Fruit fly (Drosophila melanogaster) whole organism, prepupa: ENCODE results near the gene CG8483.
A peak's percentile ranks its signal among the peaks of the same experiment; 100 is the strongest.

Source experiments
- Blimp-1 ChIP-seq: fragments of 200-800 bp; sonication (Bioruptor generic); optimal IDR thresholded peaks from 3 replicates; lab custom pipeline; 2017; ENCODE audit warnings: missing biosample characterization, missing genetic modification characterization, mild to moderate bottlenecking, moderate library complexity, missing genetic modification reagents
- CG10631 ChIP-seq: fragments of 200-800 bp; sonication (Bioruptor generic); optimal IDR thresholded peaks from 2 replicates; lab custom pipeline; 2016; ENCODE audit warnings: missing biosample characterization, missing genetic modification characterization
- CG10669 ChIP-seq: fragments of 200-800 bp; sonication (Bioruptor generic); optimal IDR thresholded peaks from 3 replicates; lab custom pipeline; 2018; ENCODE audit warnings: missing biosample characterization, mild to moderate bottlenecking, missing genetic modification characterization, moderate library complexity
- CG11762 ChIP-seq: fragments of 200-800 bp; sonication (Bioruptor generic); optimal IDR thresholded peaks from 3 replicates; lab custom pipeline; 2016; ENCODE audit warnings: missing biosample characterization, missing genetic modification characterization; ENCODE audit not compliant: insufficient read depth
- CG11902 ChIP-seq: fragments of 200-800 bp; sonication (Bioruptor generic); optimal IDR thresholded peaks from 3 replicates; lab custom pipeline; 2016; ENCODE audit warnings: missing biosample characterization, missing genetic modification characterization
- CG3032 ChIP-seq: fragments of 200-800 bp; optimal IDR thresholded peaks from 2 replicates; lab custom pipeline; 2019; ENCODE audit warnings: missing biosample characterization, mild to moderate bottlenecking, missing genetic modification characterization, moderate library complexity
- CG32006 ChIP-seq: fragments of 200-800 bp; sonication (Bioruptor generic); optimal IDR thresholded peaks from 3 replicates; lab custom pipeline; 2017; ENCODE audit warnings: missing biosample characterization, mild to moderate bottlenecking, missing genetic modification characterization
- CG34406 ChIP-seq: fragments of 200-800 bp; sonication (Bioruptor generic); optimal IDR thresholded peaks from 3 replicates; lab custom pipeline; 2016; ENCODE audit warnings: missing biosample characterization, missing genetic modification characterization
- CG3919 ChIP-seq: fragments of 200-800 bp; sonication (Bioruptor generic); optimal IDR thresholded peaks from 3 replicates; lab custom pipeline; 2016; ENCODE audit warnings: missing biosample characterization, missing genetic modification characterization
- CG4318 ChIP-seq: fragments of 200-800 bp; sonication (Bioruptor generic); optimal IDR thresholded peaks from 3 replicates; lab custom pipeline; 2017; ENCODE audit warnings: missing biosample characterization, mild to moderate bottlenecking, missing genetic modification characterization
- CG6163 ChIP-seq: fragments of 200-800 bp; sonication (Bioruptor generic); IDR thresholded peaks from 3 replicates; pipeline ENCODE4 v1.3.6; 2022; ENCODE audit warnings: missing biosample characterization, missing genetic modification characterization
- CG6276 ChIP-seq: fragments of 200-800 bp; sonication (Bioruptor generic); optimal IDR thresholded peaks from 2 replicates; lab custom pipeline; 2017; ENCODE audit warnings: missing biosample characterization, mild to moderate bottlenecking, missing genetic modification characterization
- CG6792 ChIP-seq: fragments of 200-800 bp; sonication (Bioruptor generic); optimal IDR thresholded peaks from 3 replicates; lab custom pipeline; 2016; ENCODE audit warnings: missing biosample characterization, missing genetic modification characterization
- CG6808 ChIP-seq: fragments of 200-800 bp; sonication (Bioruptor generic); optimal IDR thresholded peaks from 3 replicates; lab custom pipeline; 2017; ENCODE audit warnings: missing biosample characterization, missing genetic modification characterization, mild to moderate bottlenecking, moderate library complexity, missing genetic modification reagents
- CG6854 ChIP-seq: fragments of 200-800 bp; sonication (Bioruptor generic); optimal IDR thresholded peaks from 2 replicates; lab custom pipeline; 2017; ENCODE audit warnings: missing biosample characterization, mild to moderate bottlenecking, missing genetic modification characterization
- CG7368 ChIP-seq: fragments of 200-800 bp; sonication (Bioruptor generic); optimal IDR thresholded peaks from 3 replicates; lab custom pipeline; 2016; ENCODE audit warnings: missing biosample characterization, missing genetic modification characterization
- CG8119 ChIP-seq: fragments of 200-800 bp; sonication (Bioruptor generic); IDR thresholded peaks from 3 replicates; pipeline ENCODE4 v1.3.6; 2022; ENCODE audit warnings: missing biosample characterization, missing genetic modification characterization
- CG8319 ChIP-seq: fragments of 200-800 bp; sonication (Bioruptor generic); optimal IDR thresholded peaks from 3 replicates; lab custom pipeline; 2016; ENCODE audit warnings: missing biosample characterization, missing genetic modification characterization
- CG8632 ChIP-seq: fragments of 200-800 bp; sonication (Bioruptor generic); optimal IDR thresholded peaks from 3 replicates; lab custom pipeline; 2016; ENCODE audit warnings: missing biosample characterization, missing genetic modification characterization
- CG9139 ChIP-seq: fragments of 200-800 bp; sonication (Bioruptor generic); optimal IDR thresholded peaks from 3 replicates; lab custom pipeline; 2017; ENCODE audit warnings: missing biosample characterization, mild to moderate bottlenecking, missing genetic modification characterization
- Eip75B ChIP-seq: fragments of 200-800 bp; sonication (Bioruptor generic); optimal IDR thresholded peaks from 3 replicates; lab custom pipeline; 2016; ENCODE audit warnings: missing biosample characterization, missing genetic modification characterization
- Eip78C ChIP-seq: fragments of 200-800 bp; sonication (Bioruptor generic); peaks from one replicate; lab custom pipeline; 2016; ENCODE audit warnings: missing biosample characterization, missing genetic modification characterization
- Eip93F ChIP-seq: fragments of 200-800 bp; sonication (Bioruptor generic); optimal IDR thresholded peaks from 2 replicates; lab custom pipeline; 2016; ENCODE audit warnings: missing biosample characterization, mild to moderate bottlenecking, missing genetic modification characterization
- Ets96B ChIP-seq: fragments of 200-800 bp; optimal IDR thresholded peaks from 2 replicates; lab custom pipeline; 2019; ENCODE audit warnings: missing biosample characterization, mild to moderate bottlenecking, missing genetic modification characterization, moderate library complexity
- Gug ChIP-seq: fragments of 200-800 bp; sonication (Bioruptor generic); IDR thresholded peaks from 2 replicates; pipeline ENCODE4 v1.3.6; 2022; ENCODE audit warnings: missing biosample characterization, missing genetic modification characterization
- Hr38 ChIP-seq: sonication (Bioruptor generic); optimal IDR thresholded peaks from 2 replicates; lab custom pipeline; 2016; ENCODE audit warnings: missing biosample characterization, missing genetic modification characterization
- Hr39 ChIP-seq: fragments of 200-800 bp; sonication (Bioruptor generic); optimal IDR thresholded peaks from 2 replicates; lab custom pipeline; 2016; ENCODE audit warnings: missing biosample characterization, missing genetic modification characterization
- Hr4 ChIP-seq: fragments of 200-800 bp; sonication (Bioruptor generic); optimal IDR thresholded peaks from 3 replicates; lab custom pipeline; 2016; ENCODE audit warnings: missing biosample characterization, missing genetic modification characterization
- Met ChIP-seq: fragments of 200-800 bp; sonication (Bioruptor generic); optimal IDR thresholded peaks from 3 replicates; lab custom pipeline; 2016; ENCODE audit warnings: missing biosample characterization, missing genetic modification characterization
- OdsH ChIP-seq: fragments of 200-800 bp; sonication (Bioruptor generic); optimal IDR thresholded peaks from 3 replicates; lab custom pipeline; 2016; ENCODE audit warnings: missing biosample characterization, missing genetic modification characterization
- Smox ChIP-seq: fragments of 200-800 bp; sonication (Bioruptor generic); optimal IDR thresholded peaks from 3 replicates; lab custom pipeline; 2016; ENCODE audit warnings: missing biosample characterization, missing genetic modification characterization
- Sox14 ChIP-seq: fragments of 200-800 bp; sonication (Bioruptor generic); optimal IDR thresholded peaks from 3 replicates; lab custom pipeline; 2016; ENCODE audit warnings: missing biosample characterization, missing genetic modification characterization
- Sox15 ChIP-seq: fragments of 200-800 bp; sonication (Bioruptor generic); optimal IDR thresholded peaks from 3 replicates; lab custom pipeline; 2016; ENCODE audit warnings: missing biosample characterization, missing genetic modification characterization
- achi ChIP-seq: fragments of 200-800 bp; sonication (Bioruptor generic); optimal IDR thresholded peaks from 3 replicates; lab custom pipeline; 2016; ENCODE audit warnings: missing biosample characterization, missing genetic modification characterization
- acj6 ChIP-seq: fragments of 200-800 bp; sonication (Bioruptor generic); optimal IDR thresholded peaks from 3 replicates; lab custom pipeline; 2016; ENCODE audit warnings: missing biosample characterization, missing genetic modification characterization
- cyc ChIP-seq: fragments of 200-800 bp; sonication (Bioruptor generic); optimal IDR thresholded peaks from 3 replicates; lab custom pipeline; 2016; ENCODE audit warnings: missing biosample characterization, missing genetic modification characterization
- dac ChIP-seq: fragments of 200-800 bp; sonication (Bioruptor generic); optimal IDR thresholded peaks from 2 replicates; lab custom pipeline; 2017; ENCODE audit warnings: missing biosample characterization, mild to moderate bottlenecking, missing genetic modification characterization
- dsx ChIP-seq: fragments of 200-800 bp; optimal IDR thresholded peaks from 3 replicates; lab custom pipeline; 2019; ENCODE audit warnings: missing biosample characterization, mild to moderate bottlenecking, missing genetic modification characterization, moderate library complexity; ENCODE audit not compliant: poor library complexity, severe bottlenecking
- esn ChIP-seq: fragments of 200-800 bp; sonication (Bioruptor generic); optimal IDR thresholded peaks from 2 replicates; lab custom pipeline; 2016; ENCODE audit warnings: missing biosample characterization, mild to moderate bottlenecking, missing genetic modification characterization, moderate library complexity
- fd59A ChIP-seq: fragments of 200-800 bp; sonication (Bioruptor generic); optimal IDR thresholded peaks from 2 replicates; lab custom pipeline; 2017; ENCODE audit warnings: missing biosample characterization, mild to moderate bottlenecking, missing genetic modification characterization, missing genetic modification reagents
- fd85E ChIP-seq: fragments of 200-800 bp; sonication (Bioruptor generic); optimal IDR thresholded peaks from 3 replicates; lab custom pipeline; 2016; ENCODE audit warnings: missing biosample characterization, missing genetic modification characterization
- lz ChIP-seq: fragments of 200-800 bp; sonication (Bioruptor generic); optimal IDR thresholded peaks from 3 replicates; lab custom pipeline; 2016; ENCODE audit warnings: missing biosample characterization, missing genetic modification characterization
- net ChIP-seq: fragments of 200-800 bp; sonication (Bioruptor generic); optimal IDR thresholded peaks from 3 replicates; lab custom pipeline; 2016; ENCODE audit warnings: missing biosample characterization, missing genetic modification characterization
- pdm3 ChIP-seq: fragments of 200-800 bp; sonication (Bioruptor generic); optimal IDR thresholded peaks from 3 replicates; lab custom pipeline; 2016; ENCODE audit warnings: missing biosample characterization, missing genetic modification characterization
- spab ChIP-seq: fragments of 200-800 bp; sonication (Bioruptor generic); optimal IDR thresholded peaks from 2 replicates; lab custom pipeline; 2017; ENCODE audit warnings: missing biosample characterization, mild to moderate bottlenecking, missing genetic modification characterization, missing genetic modification reagents
- ss ChIP-seq, 2 experiments: fragments of 200-800 bp; sonication (Bioruptor generic); optimal IDR thresholded peaks; 2 replicates in 1 of 2; 3 replicates in 1 of 2; lab custom pipeline; 2017 to 2018; ENCODE audit warnings: mild to moderate bottlenecking in 2 of 2, missing biosample characterization in 2 of 2, missing genetic modification characterization in 2 of 2, moderate library complexity in 1 of 2
- svp ChIP-seq: fragments of 200-800 bp; sonication (Bioruptor generic); peaks from one replicate; lab custom pipeline; 2016; ENCODE audit warnings: missing biosample characterization, missing genetic modification characterization
- topi ChIP-seq: fragments of 200-800 bp; sonication (Bioruptor generic); optimal IDR thresholded peaks from 3 replicates; lab custom pipeline; 2016; ENCODE audit warnings: missing biosample characterization, missing genetic modification characterization
- vri ChIP-seq: fragments of 200-800 bp; sonication (Bioruptor generic); optimal IDR thresholded peaks from 3 replicates; lab custom pipeline; 2016; ENCODE audit warnings: missing biosample characterization, mild to moderate bottlenecking, missing genetic modification characterization

The CG8483 gene

DNA sequence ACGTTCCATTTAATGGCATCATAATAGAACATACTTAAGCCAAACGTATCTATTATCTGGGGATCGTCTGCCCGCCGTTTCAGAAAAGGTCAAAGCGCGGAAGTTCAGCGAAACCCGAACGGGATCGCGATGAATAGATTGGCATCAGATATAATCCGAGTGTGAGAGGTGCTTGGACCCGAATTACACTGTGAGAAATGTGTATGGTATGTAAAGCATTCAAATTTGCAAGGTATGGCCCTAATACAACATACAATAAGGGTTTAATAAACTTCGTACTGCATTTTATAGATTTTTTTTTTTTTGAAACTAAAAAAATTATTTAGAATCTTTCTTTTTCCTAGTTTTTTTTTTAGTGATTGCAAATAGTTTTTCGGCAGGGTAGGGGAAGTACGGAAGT, 4.5 kb upstream of the CG8483 start:
- TF ChIP-seq svp (peak; percentile 5), fd59A (GFP tag; lab: Kevin White, UChicago) (no peak), spab (GFP tag; lab: Kevin White, UChicago) (no peak), dac (GFP tag; lab: Kevin White, UChicago) (no peak)

DNA sequence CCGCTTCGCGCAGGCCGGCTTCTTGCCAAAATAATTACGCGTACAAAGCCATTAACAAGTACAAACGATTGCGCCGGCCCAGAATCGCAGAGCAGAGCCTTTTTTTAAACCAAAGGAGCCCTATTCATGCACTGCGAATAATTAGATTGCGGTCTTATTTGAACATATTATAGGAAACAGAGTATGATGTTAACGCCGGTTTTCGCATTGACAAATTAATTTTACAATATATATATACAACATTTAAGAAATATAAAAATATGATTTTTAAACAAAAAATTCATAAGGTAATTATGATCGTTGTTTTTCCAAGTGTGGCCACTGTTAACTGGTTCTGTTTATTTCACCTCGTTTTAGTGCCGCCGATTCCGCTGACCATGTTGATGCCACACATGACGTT, 835 bp upstream of the CG8483 start:
- TF ChIP-seq Sox15 (GFP tag; lab: Kevin White, UChicago) (no peak), Gug (GFP tag; lab: Robert Waterston, UW) (no peak), Eip78C (peak; percentile 89), CG3919 (GFP tag; lab: Kevin White, UChicago) (peak; percentile 53), CG6854 (GFP tag; lab: Kevin White, UChicago) (no peak), Sox14 (GFP tag; lab: Kevin White, UChicago) (no peak), Hr4 (GFP tag; lab: Kevin White, UChicago) (no peak), Hr38 (no peak), topi (GFP tag; lab: Kevin White, UChicago) (peak; percentile 27), Ets96B (tag; lab: Kevin White, UChicago) (peak; percentile 61), Hr39 (GFP tag; lab: Kevin White, UChicago) (no peak), esn (GFP tag; lab: Kevin White, UChicago) (peak; percentile 47), vri (GFP tag; lab: Kevin White, UChicago) (no peak), pdm3 (GFP tag; lab: Kevin White, UChicago) (peak; percentile 14), CG10631 (GFP tag; lab: Kevin White, UChicago) (peak; percentile 23), CG3032 (peak; percentile 65), lz (peak; percentile 10), CG4318 (GFP tag; lab: Kevin White, UChicago) (no peak), acj6 (GFP tag; lab: Kevin White, UChicago) (peak; percentile 21), Blimp-1 (no peak), CG11902 (GFP tag; lab: Kevin White, UChicago) (peak; percentile 15), CG9139 (peak; percentile 36), Smox (GFP tag; lab: Kevin White, UChicago) (peak; percentile 24), CG6276 (GFP tag; lab: Kevin White, UChicago) (no peak), fd85E (GFP tag; lab: Kevin White, UChicago) (no peak), ss (GFP tag; optimal IDR thresholded peaks at IDR 0.05; lab: Kevin White, UChicago) (peak; percentile 25 to 77), CG6792 (GFP tag; lab: Kevin White, UChicago) (peak; percentile 57), Eip75B (GFP tag; lab: Kevin White, UChicago) (peak; percentile 19), dsx (peak; percentile 49), CG10669 (GFP tag; lab: Kevin White, UChicago) (peak; percentile 68), CG8632 (GFP tag; lab: Kevin White, UChicago) (peak; percentile 65), cyc (GFP tag; lab: Kevin White, UChicago) (peak; percentile 25), achi (GFP tag; lab: Kevin White, UChicago) (peak; percentile 50), CG6163 (GFP tag; lab: Robert Waterston, UW) (peak; percentile 47; the same call in 1 of the 3 replicates), Eip93F (GFP tag; lab: Kevin White, UChicago) (no peak), fd59A (GFP tag; lab: Kevin White, UChicago) (peak; percentile 37), spab (GFP tag; lab: Kevin White, UChicago) (peak; percentile 51), CG7368 (GFP tag; lab: Kevin White, UChicago) (peak; percentile 12), CG34406 (peak; percentile 56), CG6808 (GFP tag; lab: Kevin White, UChicago) (peak; percentile 52), Met (GFP tag; lab: Kevin White, UChicago) (peak; percentile 16), OdsH (GFP tag; lab: Kevin White, UChicago) (peak; percentile 34), svp (peak; percentile 55), CG8319 (GFP tag; lab: Kevin White, UChicago) (peak; percentile 17), net (GFP tag; lab: Kevin White, UChicago) (peak; percentile 22), dac (GFP tag; lab: Kevin White, UChicago) (no peak), CG11762 (GFP tag; lab: Kevin White, UChicago) (no peak), CG8119 (0 out of 3 replicates have a peak, but pooled peaks have one; percentile 14), CG32006 (GFP tag; lab: Kevin White, UChicago) (peak; percentile 6)
- TF ChIP-seq, all 60 proteins: peak for 34
